Worm (Caenorhabditis elegans) whole organism, L3 larva: ENCODE results near the gene spe-41.
A peak's percentile ranks its signal among the peaks of the same experiment; 100 is the strongest.

ENCODE experiments used
- ama-1 ChIP-seq: fragments of 150-350 bp; optimal IDR thresholded peaks from 2 replicates; lab custom pipeline; 2018
- ceh-16 ChIP-seq: sonication (generic microtip); optimal IDR thresholded peaks from 2 replicates; lab custom pipeline; 2017; ENCODE audit warnings: missing biosample characterization, missing genetic modification characterization
- ceh-28 ChIP-seq: fragments of 150-350 bp; optimal IDR thresholded peaks from 2 replicates; lab custom pipeline; 2014; ENCODE audit warnings: missing biosample characterization, missing genetic modification reagents, missing genetic modification characterization
- egl-27 ChIP-seq: sonication (generic microtip); optimal IDR thresholded peaks from 4 replicates; lab custom pipeline; 2017; ENCODE audit warnings: missing biosample characterization, missing genetic modification reagents, missing genetic modification characterization
- egl-5 ChIP-seq: fragments of 150-350 bp; optimal IDR thresholded peaks from 2 replicates; lab custom pipeline; 2017; ENCODE audit warnings: missing biosample characterization, missing genetic modification reagents, missing genetic modification characterization, inconsistent platforms
- elt-1 ChIP-seq: fragments of 150-350 bp; optimal IDR thresholded peaks from 2 replicates; lab custom pipeline; 2014; ENCODE audit warnings: missing biosample characterization, missing genetic modification characterization
- elt-2 ChIP-seq: sonication (generic microtip); optimal IDR thresholded peaks from 2 replicates; lab custom pipeline; 2016; ENCODE audit warnings: missing genetic modification reagents, mild to moderate bottlenecking, missing genetic modification characterization, missing compliant biosample characterization
- eor-1 ChIP-seq, 2 experiments: fragments of 150-350 bp; optimal IDR thresholded peaks; 2 replicates each; lab custom pipeline; 2014 to 2018; ENCODE audit warnings: missing biosample characterization in 2 of 2, missing genetic modification characterization in 2 of 2
- fkh-2 ChIP-seq: fragments of 150-350 bp; optimal IDR thresholded peaks from 2 replicates; lab custom pipeline; 2014; ENCODE audit warnings: missing biosample characterization, missing genetic modification reagents, missing genetic modification characterization
- hmg-11 ChIP-seq: sonication (generic microtip); optimal IDR thresholded peaks from 2 replicates; lab custom pipeline; 2016; ENCODE audit warnings: missing genetic modification characterization, missing compliant biosample characterization
- jun-1 ChIP-seq: fragments of 150-350 bp; optimal IDR thresholded peaks from 2 replicates; lab custom pipeline; 2014; ENCODE audit warnings: missing biosample characterization, missing genetic modification reagents, missing genetic modification characterization
- lsy-12 ChIP-seq: sonication (generic microtip); optimal IDR thresholded peaks from 2 replicates; lab custom pipeline; 2016; ENCODE audit warnings: mild to moderate bottlenecking, missing genetic modification characterization, missing compliant biosample characterization
- mml-1 ChIP-seq: fragments of 150-350 bp; sonication (generic microtip); optimal IDR thresholded peaks from 3 replicates; lab custom pipeline; 2014; ENCODE audit warnings: missing biosample characterization, missing genetic modification characterization
- nfya-1 ChIP-seq: sonication (generic microtip); optimal IDR thresholded peaks from 2 replicates; lab custom pipeline; 2017; ENCODE audit warnings: missing genetic modification characterization, mild to moderate bottlenecking, missing compliant biosample characterization, antibody characterized with exemption, moderate library complexity; ENCODE audit not compliant: insufficient read depth
- nhr-11 ChIP-seq: fragments of 150-350 bp; optimal IDR thresholded peaks from 2 replicates; lab custom pipeline; 2014; ENCODE audit warnings: missing biosample characterization, missing genetic modification characterization
- nhr-12 ChIP-seq: fragments of 150-350 bp; optimal IDR thresholded peaks from 2 replicates; lab custom pipeline; 2014; ENCODE audit warnings: missing biosample characterization, missing genetic modification characterization
- nhr-23 ChIP-seq: fragments of 150-350 bp; optimal IDR thresholded peaks from 2 replicates; lab custom pipeline; 2014; ENCODE audit warnings: missing biosample characterization, missing genetic modification reagents, missing genetic modification characterization
- nhr-28 ChIP-seq: fragments of 150-350 bp; optimal IDR thresholded peaks from 2 replicates; lab custom pipeline; 2014; ENCODE audit warnings: missing biosample characterization, missing genetic modification characterization
- nhr-43 ChIP-seq: sonication (generic microtip); optimal IDR thresholded peaks from 2 replicates; lab custom pipeline; 2016; ENCODE audit warnings: mild to moderate bottlenecking, missing genetic modification characterization, missing compliant biosample characterization; ENCODE audit not compliant: poor library complexity, severe bottlenecking
- nhr-67 ChIP-seq: fragments of 150-350 bp; optimal IDR thresholded peaks from 2 replicates; lab custom pipeline; 2014; ENCODE audit warnings: missing biosample characterization, missing genetic modification characterization
- pqm-1 ChIP-seq: fragments of 150-350 bp; optimal IDR thresholded peaks from 2 replicates; lab custom pipeline; 2017; ENCODE audit warnings: missing biosample characterization, missing genetic modification characterization, inconsistent platforms
- sea-2 ChIP-seq: fragments of 150-350 bp; sonication (generic microtip); optimal IDR thresholded peaks from 4 replicates; lab custom pipeline; 2014; ENCODE audit warnings: missing biosample characterization, missing genetic modification reagents, missing genetic modification characterization
- skn-1 ChIP-seq: fragments of 150-350 bp; optimal IDR thresholded peaks from 2 replicates; lab custom pipeline; 2014; ENCODE audit warnings: missing biosample characterization, missing genetic modification characterization
- unc-39 ChIP-seq: sonication (generic microtip); optimal IDR thresholded peaks from 4 replicates; lab custom pipeline; 2017; ENCODE audit warnings: missing biosample characterization, missing genetic modification characterization
- unc-62 ChIP-seq: fragments of 150-350 bp; sonication (generic microtip); optimal IDR thresholded peaks from 4 replicates; lab custom pipeline; 2014; ENCODE audit warnings: missing biosample characterization, missing genetic modification reagents, missing genetic modification characterization
- ztf-4 ChIP-seq: fragments of 150-350 bp; optimal IDR thresholded peaks from 2 replicates; lab custom pipeline; 2014; ENCODE audit warnings: missing biosample characterization, missing genetic modification characterization

Gene spe-41

DNA sequence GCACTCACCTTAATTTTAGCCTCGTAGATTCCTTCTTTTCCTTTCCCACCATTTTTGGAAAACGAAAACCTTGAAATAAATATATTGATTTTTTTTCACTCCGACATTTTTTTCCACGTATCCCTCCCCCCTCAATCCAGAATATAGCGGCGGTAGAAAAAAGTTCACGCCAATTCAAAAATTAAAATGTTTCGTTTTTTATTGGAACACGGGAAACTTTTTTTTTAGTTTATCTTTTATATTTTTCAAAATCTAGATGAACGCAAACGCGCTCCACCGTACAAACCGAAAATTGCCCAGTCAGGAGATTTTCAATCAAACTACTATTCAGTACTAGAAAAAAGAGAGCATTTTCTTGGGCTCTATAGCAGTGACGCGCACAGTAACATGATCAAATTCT is at the start of gene spe-41:
Gene spe-41, minus strand, starts transcription at position 72 of the 400 bp plus-strand sequence.
- no peak for TF ChIP-seq sea-2 (GFP tag; lab: Kevin White, UChicago)

DNA sequence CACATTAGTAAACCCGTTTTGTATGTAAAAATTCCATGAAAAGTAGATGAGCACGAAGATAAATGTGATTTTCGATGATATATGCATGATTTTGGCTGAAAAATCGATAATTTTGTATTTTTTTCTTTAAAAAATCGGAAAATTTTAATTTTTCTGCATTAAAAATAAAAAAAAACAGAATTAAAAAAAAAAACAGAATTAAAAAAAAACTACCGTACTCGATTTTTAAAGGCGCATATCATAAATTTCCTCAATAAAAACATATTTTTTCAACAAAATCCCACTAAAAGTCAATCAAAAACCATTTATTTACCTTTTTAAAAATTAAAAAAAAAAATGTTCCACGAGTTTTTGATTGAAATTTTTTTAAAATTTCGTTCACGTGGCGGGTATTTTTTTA is 49.1 kb upstream of the spe-41 start, which contains the start of gene gly-14:
Gene gly-14, minus strand, starts transcription at position 101 of the 400 bp plus-strand sequence.
- TF ChIP-seq pqm-1 (tag; lab: Kevin White, UChicago) (no peak), skn-1 (tag; lab: Kevin White, UChicago) (no peak)

DNA sequence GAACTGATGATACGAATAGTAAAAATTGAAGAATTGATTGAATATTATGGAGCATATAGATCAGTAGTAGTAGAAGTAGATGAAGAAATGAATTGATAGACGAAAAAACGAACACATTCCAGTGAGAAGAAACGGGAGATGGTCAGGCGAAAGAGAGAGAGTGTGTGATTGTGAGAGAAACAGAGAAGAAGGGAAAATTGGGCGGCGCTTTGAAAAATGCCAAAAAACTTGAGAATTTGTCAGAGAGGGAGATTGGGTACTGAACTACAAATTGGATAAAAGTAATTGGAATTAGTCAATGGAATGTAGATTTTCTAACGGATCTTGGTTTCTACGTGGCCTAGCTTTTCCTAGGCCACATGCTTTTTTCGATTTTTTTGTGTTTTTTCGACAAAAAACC is 44.2 kb upstream of the spe-41 start, which contains the start of gene C34C12.7:
Gene C34C12.7, minus strand, starts transcription at position 118 of the 400 bp plus-strand sequence.
- TF ChIP-seq mml-1 (tag; lab: Kevin White, UChicago) (no peak), elt-1 (no peak), unc-39 (tag; lab: Kevin White, UChicago) (no peak), ceh-28 (tag; lab: Kevin White, UChicago) (no peak), pqm-1 (tag; lab: Kevin White, UChicago) (no peak), elt-2 (no peak)

DNA sequence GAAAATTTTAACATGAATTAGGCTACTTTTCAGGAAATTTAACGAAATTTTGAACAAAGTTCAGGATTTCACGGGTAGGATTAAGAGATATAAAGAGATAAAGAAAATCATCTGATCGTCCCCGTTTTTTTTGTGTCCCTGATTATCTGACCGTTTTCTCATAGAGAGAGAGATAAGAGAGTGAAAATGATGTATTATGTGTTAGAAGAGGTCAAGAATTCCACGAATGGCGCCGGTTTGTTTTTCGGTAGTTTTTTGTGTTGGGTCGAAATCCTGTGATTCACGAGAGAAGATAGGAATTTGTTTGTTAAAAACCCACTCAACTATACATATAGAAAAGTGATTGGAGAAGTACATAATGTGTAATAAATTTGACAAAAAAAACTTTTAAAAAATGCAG is 43.1 kb upstream of the spe-41 start:
- TF ChIP-seq pqm-1 (tag; lab: Kevin White, UChicago), result no peak
- TF ChIP-seq egl-5 (tag; lab: Kevin White, UChicago), result no peak
- no peak for TF ChIP-seq ceh-28 (tag; lab: Kevin White, UChicago)
- TF ChIP-seq lsy-12 (tag; lab: Kevin White, UChicago), result no peak
- no peak for TF ChIP-seq unc-62 (GFP tag; lab: Kevin White, UChicago)
- no peak for TF ChIP-seq fkh-2 (tag; lab: Kevin White, UChicago)
- no peak for TF ChIP-seq ama-1 (lab: Kevin White, UChicago)
- no peak for TF ChIP-seq eor-1 (tag; optimal IDR thresholded peaks at IDR 0.05; lab: Kevin White, UChicago)
- TF ChIP-seq nhr-23 (tag; lab: Kevin White, UChicago), result peak; percentile 51

DNA sequence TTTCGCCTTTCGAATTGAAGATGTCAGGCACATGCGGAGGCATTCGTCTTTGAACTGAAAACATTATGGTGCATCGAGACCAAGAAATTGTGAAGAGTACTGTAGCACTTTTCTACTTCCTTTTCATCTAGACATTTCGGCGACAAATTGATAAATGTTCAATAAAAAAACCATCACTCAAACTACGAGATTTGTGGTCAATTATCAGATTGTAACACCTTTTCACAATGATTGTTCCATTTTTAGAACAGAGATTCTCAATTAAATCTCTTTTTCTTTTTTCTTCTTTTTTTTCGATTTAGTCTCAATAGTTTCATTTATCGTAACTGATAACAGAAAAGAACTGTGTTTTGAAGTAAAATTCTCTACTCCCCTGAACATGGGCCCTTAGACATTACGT is 42.0 kb upstream of the spe-41 start:
- TF ChIP-seq elt-2, result no peak
- no peak for TF ChIP-seq ceh-16 (tag; lab: Kevin White, UChicago)
- TF ChIP-seq egl-27 (tag; lab: Kevin White, UChicago), result no peak
- no peak for TF ChIP-seq nhr-28
- TF ChIP-seq hmg-11 (tag; lab: Kevin White, UChicago), result no peak
- TF ChIP-seq nhr-43 (tag; lab: Kevin White, UChicago), result peak; percentile 3
- TF ChIP-seq nhr-23 (tag; lab: Kevin White, UChicago), result peak; percentile 6
- no peak for TF ChIP-seq jun-1 (tag; lab: Kevin White, UChicago)
- no peak for TF ChIP-seq nfya-1
- no peak for TF ChIP-seq eor-1 (tag; optimal IDR thresholded peaks at IDR 0.05; lab: Kevin White, UChicago)
- TF ChIP-seq nhr-67 (tag; lab: Kevin White, UChicago), result no peak
- no peak for TF ChIP-seq sea-2 (GFP tag; lab: Kevin White, UChicago)
- no peak for TF ChIP-seq pqm-1 (tag; lab: Kevin White, UChicago)

DNA sequence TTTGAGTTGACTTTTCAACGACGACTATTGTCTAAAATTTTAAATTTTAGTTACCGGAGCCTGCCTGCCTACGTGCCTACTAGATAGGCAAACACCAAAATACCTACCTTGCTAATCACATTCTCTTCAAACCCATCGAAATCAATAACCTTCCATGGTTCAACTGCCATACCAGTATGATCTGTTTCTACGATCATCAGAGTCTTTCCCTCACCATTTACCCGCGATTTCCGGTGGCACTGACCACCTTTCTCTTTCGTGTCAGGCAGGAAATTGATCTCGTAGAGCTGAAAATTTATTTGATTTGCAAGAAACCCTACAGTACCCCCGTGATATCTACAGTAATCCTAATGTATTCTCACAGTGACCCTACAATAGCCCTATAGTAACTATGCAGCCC is 41.0 kb upstream of the spe-41 start:
- TF ChIP-seq nhr-11 (tag; lab: Kevin White, UChicago) (no peak), nhr-12 (tag; lab: Kevin White, UChicago) (no peak), nhr-43 (tag; lab: Kevin White, UChicago) (no peak)

DNA sequence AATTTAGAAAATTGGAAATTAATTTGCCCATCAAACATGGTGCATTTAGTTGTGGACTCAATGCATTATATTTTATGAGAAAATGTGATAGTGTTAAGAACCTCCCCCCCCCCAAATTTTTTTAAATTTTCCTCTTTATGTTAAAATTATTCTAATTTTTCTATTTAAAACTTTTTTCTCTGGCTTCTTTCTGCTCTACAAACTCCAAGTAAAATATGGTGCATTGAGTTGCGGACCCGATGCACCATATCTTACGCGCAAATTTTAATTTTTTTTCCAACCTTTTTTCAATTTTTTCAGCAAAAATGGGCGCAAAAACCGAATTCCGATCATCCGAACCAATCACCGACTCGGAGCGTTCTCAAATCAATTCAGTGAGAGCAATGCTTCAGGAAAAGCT is 38.3 kb upstream of the spe-41 start, which contains the start of gene C34C12.6:
Gene C34C12.6, plus strand, starts transcription at position 301 of the 400 bp plus-strand sequence.
- TF ChIP-seq lsy-12 (tag; lab: Kevin White, UChicago), result no peak
- TF ChIP-seq mml-1 (tag; lab: Kevin White, UChicago), result no peak
- no peak for TF ChIP-seq fkh-2 (tag; lab: Kevin White, UChicago)

DNA sequence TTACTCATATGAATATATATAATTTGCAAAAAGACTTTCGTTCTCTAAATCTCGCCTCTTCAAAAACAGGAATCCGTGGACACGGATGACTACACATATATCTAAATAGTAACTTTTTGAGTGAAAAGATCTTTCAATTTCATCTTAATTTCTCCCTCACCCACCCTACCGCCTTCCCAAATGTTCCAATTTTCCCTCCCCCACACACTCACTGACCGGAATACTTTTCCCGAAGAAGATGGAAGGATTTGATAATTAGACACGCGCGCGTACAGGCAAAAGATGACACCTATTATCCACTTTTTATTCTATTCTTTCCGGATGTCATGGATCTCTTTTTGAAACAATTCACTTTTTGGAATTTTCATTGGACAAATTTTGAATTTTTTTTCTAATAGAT is 36.9 kb upstream of the spe-41 start:
- peak; percentile 51 for TF ChIP-seq nhr-23 (tag; lab: Kevin White, UChicago)
- TF ChIP-seq ztf-4 (tag; lab: Kevin White, UChicago), result no peak
- TF ChIP-seq, all 47 proteins: peak for 1
